Fruit fly (Drosophila melanogaster) whole organism, wandering third instar larva: ENCODE results near the gene gNacalpha.

ENCODE experiments used
- Abd-B ChIP-seq: fragments of >200 bp; optimal IDR thresholded peaks from 2 replicates; lab custom pipeline; 2017; ENCODE audit warnings: missing biosample characterization, missing genetic modification characterization
- CG32264 ChIP-seq: fragments of 200-800 bp; sonication (Bioruptor generic); optimal IDR thresholded peaks from 2 replicates; lab custom pipeline; 2016; ENCODE audit warnings: missing biosample characterization, missing genetic modification characterization
- CG9705 ChIP-seq: fragments of 200-800 bp; sonication (Bioruptor generic); optimal IDR thresholded peaks from 2 replicates; lab custom pipeline; 2018; ENCODE audit warnings: missing biosample characterization, mild to moderate bottlenecking, missing genetic modification characterization
- CrebA ChIP-seq: fragments of 200-800 bp; sonication (Bioruptor generic); optimal IDR thresholded peaks from 2 replicates; lab custom pipeline; 2016; ENCODE audit warnings: missing biosample characterization, mild to moderate bottlenecking, missing genetic modification characterization, borderline replicate concordance
- Dfd ChIP-seq: fragments of >200 bp; optimal IDR thresholded peaks from 2 replicates; lab custom pipeline; 2017; ENCODE audit warnings: missing biosample characterization, missing genetic modification characterization
- Dif ChIP-seq: fragments of 200-275, 200-300 bp; sonication (Bioruptor generic); optimal IDR thresholded peaks from 2 replicates; lab custom pipeline; 2018; ENCODE audit warnings: missing biosample characterization, missing genetic modification characterization; ENCODE audit not compliant: partially characterized antibody
- GATAd ChIP-seq: sonication (Bioruptor generic); optimal IDR thresholded peaks from 2 replicates; lab custom pipeline; 2016; ENCODE audit warnings: missing biosample characterization, missing genetic modification characterization
- HLH106 ChIP-seq: fragments of 200-800 bp; optimal IDR thresholded peaks from 3 replicates; lab custom pipeline; 2019; ENCODE audit warnings: missing biosample characterization, mild to moderate bottlenecking, missing genetic modification characterization, moderate library complexity
- Hnf4 ChIP-seq: fragments of 200-800 bp; sonication (Bioruptor generic); optimal IDR thresholded peaks from 2 replicates; lab custom pipeline; 2016; ENCODE audit warnings: missing biosample characterization, mild to moderate bottlenecking, missing genetic modification characterization
- Hr78 ChIP-seq: fragments of >200 bp; optimal IDR thresholded peaks from 2 replicates; lab custom pipeline; 2017; ENCODE audit warnings: missing biosample characterization, missing genetic modification characterization
- Hr83 ChIP-seq: fragments of 200-300 bp; sonication (Bioruptor generic); optimal IDR thresholded peaks from 2 replicates; lab custom pipeline; 2016; ENCODE audit warnings: missing biosample characterization, mild to moderate bottlenecking, missing genetic modification characterization, moderate library complexity; ENCODE audit not compliant: poor library complexity, severe bottlenecking
- Jra ChIP-seq: sonication (Bioruptor generic); optimal IDR thresholded peaks from 2 replicates; lab custom pipeline; 2016; ENCODE audit warnings: missing biosample characterization, missing genetic modification characterization
- Mio ChIP-seq: sonication (Bioruptor generic); optimal IDR thresholded peaks from 2 replicates; lab custom pipeline; 2016; ENCODE audit warnings: missing biosample characterization, missing genetic modification characterization
- Myc ChIP-seq: fragments of >200 bp; optimal IDR thresholded peaks from 2 replicates; lab custom pipeline; 2017
- N ChIP-seq: fragments of >200 bp; optimal IDR thresholded peaks from 2 replicates; lab custom pipeline; 2018; ENCODE audit warnings: missing biosample characterization, missing external identifiers, missing genetic modification characterization
- OdsH ChIP-seq: fragments of 200-800 bp; sonication (Bioruptor generic); optimal IDR thresholded peaks from 2 replicates; lab custom pipeline; 2016; ENCODE audit warnings: missing biosample characterization, mild to moderate bottlenecking, missing genetic modification characterization
- Rel ChIP-seq, 2 experiments: fragments of 200-800 bp; sonication (Bioruptor generic) in 1 of 2; optimal IDR thresholded peaks; 2 replicates in 1 of 2; 3 replicates in 1 of 2; lab custom pipeline; 2016 to 2019; ENCODE audit warnings: mild to moderate bottlenecking in 2 of 2, missing biosample characterization in 2 of 2, missing genetic modification characterization in 2 of 2, moderate library complexity in 1 of 2
- Sp1 ChIP-seq: fragments of 200-800 bp; sonication (Bioruptor generic); optimal IDR thresholded peaks from 3 replicates; lab custom pipeline; 2019; ENCODE audit warnings: missing biosample characterization, mild to moderate bottlenecking, missing genetic modification characterization, moderate library complexity
- Vsx2 ChIP-seq: fragments of 200-300, 225-300 bp; sonication (Bioruptor generic); optimal IDR thresholded peaks from 2 replicates; lab custom pipeline; 2018; ENCODE audit warnings: missing biosample characterization, missing genetic modification characterization; ENCODE audit not compliant: partially characterized antibody
- br ChIP-seq: fragments of 200-800 bp; sonication (Bioruptor generic); optimal IDR thresholded peaks from 2 replicates; lab custom pipeline; 2016; ENCODE audit warnings: missing biosample characterization, missing genetic modification characterization
- brk ChIP-seq: fragments of 200-800 bp; sonication (Bioruptor generic); optimal IDR thresholded peaks from 2 replicates; lab custom pipeline; 2016; ENCODE audit warnings: missing biosample characterization, mild to moderate bottlenecking, missing genetic modification characterization
- dl ChIP-seq, 2 experiments: fragments of 175-275, 200-275 bp in 1 of 2; fragments of 200-275 bp in 1 of 2; sonication (Bioruptor generic); optimal IDR thresholded peaks; lab custom pipeline; 2018; ENCODE audit warnings: mild to moderate bottlenecking in 2 of 2, missing biosample characterization in 2 of 2, missing genetic modification characterization in 2 of 2, moderate library complexity in 2 of 2; ENCODE audit not compliant: partially characterized antibody in 2 of 2, insufficient read depth in 1 of 2
- dmrt93B ChIP-seq: fragments of 200-800 bp; sonication (Bioruptor generic); optimal IDR thresholded peaks from 2 replicates; lab custom pipeline; 2018; ENCODE audit warnings: missing biosample characterization, mild to moderate bottlenecking, missing genetic modification characterization
- dsf ChIP-seq: sonication (Bioruptor generic); optimal IDR thresholded peaks from 2 replicates; lab custom pipeline; 2016; ENCODE audit warnings: missing biosample characterization, missing genetic modification characterization, borderline replicate concordance
- ey ChIP-seq: fragments of 200-800 bp; sonication (Bioruptor generic); optimal IDR thresholded peaks from 2 replicates; lab custom pipeline; 2016; ENCODE audit warnings: missing biosample characterization, missing genetic modification characterization
- foxo ChIP-seq, 2 experiments: fragments of 200-800 bp; sonication (Bioruptor generic); optimal IDR thresholded peaks; 2 replicates in 1 of 2; 3 replicates in 1 of 2; lab custom pipeline; 2016 to 2017; ENCODE audit warnings: missing biosample characterization in 2 of 2, missing genetic modification characterization in 2 of 2
- fru ChIP-seq: fragments of 200-800 bp; sonication (Bioruptor generic); optimal IDR thresholded peaks from 3 replicates; lab custom pipeline; 2016; ENCODE audit warnings: missing biosample characterization, mild to moderate bottlenecking, missing genetic modification characterization
- h ChIP-seq: fragments of 200-800 bp; sonication (Bioruptor generic); optimal IDR thresholded peaks from 3 replicates; lab custom pipeline; 2016; ENCODE audit warnings: missing biosample characterization, mild to moderate bottlenecking, missing genetic modification characterization
- jim ChIP-seq: fragments of 175-275, 200-325 bp; sonication (Bioruptor generic); optimal IDR thresholded peaks from 2 replicates; lab custom pipeline; 2016; ENCODE audit warnings: missing biosample characterization, mild to moderate bottlenecking, missing genetic modification characterization
- lola ChIP-seq: fragments of >200 bp; optimal IDR thresholded peaks from 2 replicates; lab custom pipeline; 2017; ENCODE audit warnings: missing biosample characterization, missing genetic modification characterization
- pan ChIP-seq: fragments of >200 bp; optimal IDR thresholded peaks from 2 replicates; lab custom pipeline; 2017
- psq ChIP-seq: fragments of 200-800 bp; sonication (Bioruptor generic); optimal IDR thresholded peaks from 3 replicates; lab custom pipeline; 2017; ENCODE audit warnings: missing biosample characterization, mild to moderate bottlenecking, missing genetic modification characterization, moderate library complexity
- rgr ChIP-seq: fragments of 200-800 bp; sonication (Bioruptor generic); optimal IDR thresholded peaks from 3 replicates; lab custom pipeline; 2016; ENCODE audit warnings: missing biosample characterization, mild to moderate bottlenecking, missing genetic modification characterization
- sage ChIP-seq: fragments of 200-800 bp; sonication (Bioruptor generic); optimal IDR thresholded peaks from 2 replicates; lab custom pipeline; 2016; ENCODE audit warnings: missing biosample characterization, mild to moderate bottlenecking, missing genetic modification characterization
- sv ChIP-seq: fragments of 200-800 bp; sonication (Bioruptor generic); optimal IDR thresholded peaks from 3 replicates; lab custom pipeline; 2016; ENCODE audit warnings: missing biosample characterization, missing genetic modification characterization
- tai ChIP-seq: sonication (Bioruptor generic); optimal IDR thresholded peaks from 2 replicates; lab custom pipeline; 2016; ENCODE audit warnings: missing biosample characterization, missing genetic modification characterization
- usp ChIP-seq: fragments of >200 bp; optimal IDR thresholded peaks from 2 replicates; lab custom pipeline; 2017; ENCODE audit warnings: missing biosample characterization, missing genetic modification characterization
- woc ChIP-seq: sonication (Bioruptor generic); optimal IDR thresholded peaks from 2 replicates; lab custom pipeline; 2016; ENCODE audit warnings: missing biosample characterization, mild to moderate bottlenecking, missing genetic modification characterization

The gNacalpha gene

DNA sequence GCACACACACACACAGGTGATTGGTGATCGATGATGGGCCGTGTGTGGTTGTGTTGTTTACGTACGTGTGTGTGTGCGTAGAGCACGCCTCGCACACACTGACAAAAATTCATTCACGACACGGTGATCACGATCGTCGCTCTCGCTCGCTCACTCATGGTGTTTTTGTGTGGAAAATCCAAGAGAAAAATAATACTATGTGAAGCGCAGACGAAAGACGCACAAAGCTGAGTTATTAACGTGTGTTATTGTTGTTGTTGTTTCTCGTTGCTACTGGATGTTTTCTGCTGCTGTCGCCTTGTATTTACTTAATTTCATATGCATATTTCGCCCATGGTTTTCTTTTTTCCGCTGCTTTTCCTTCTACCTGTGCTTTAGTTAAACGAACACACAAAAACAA is 40.0 kb downstream of the gNacalpha start:
- TF ChIP-seq Myc = no peak
- no peak for TF ChIP-seq Dfd (GFP tag; lab: Kevin White, UChicago)
- no peak for TF ChIP-seq sv (GFP tag; lab: Kevin White, UChicago)
- no peak for TF ChIP-seq Hnf4 (GFP tag; lab: Kevin White, UChicago)
- no peak for TF ChIP-seq Sp1 (GFP tag; lab: Kevin White, UChicago)
- no peak for TF ChIP-seq HLH106 (tag; lab: Kevin White, UChicago)
- no peak for TF ChIP-seq fru (GFP tag; lab: Kevin White, UChicago)
- TF ChIP-seq tai (GFP tag; lab: Kevin White, UChicago) = no peak
- peak; percentile 22 for TF ChIP-seq h (GFP tag; lab: Kevin White, UChicago)
- TF ChIP-seq psq (GFP tag; lab: Kevin White, UChicago) = no peak
- TF ChIP-seq Abd-B (GFP tag; lab: Kevin White, UChicago) = peak; percentile 17
- TF ChIP-seq pan (lab: Kevin White, UChicago) = no peak
- TF ChIP-seq Dif = no peak
- TF ChIP-seq usp (GFP tag; lab: Kevin White, UChicago) = no peak
- TF ChIP-seq CG32264 (GFP tag; lab: Kevin White, UChicago) = no peak
- no peak for TF ChIP-seq Hr78 (GFP tag; lab: Kevin White, UChicago)
- TF ChIP-seq GATAd = no peak
- TF ChIP-seq dmrt93B (GFP tag; lab: Kevin White, UChicago) = no peak
- TF ChIP-seq N = peak; percentile 67
- no peak for TF ChIP-seq dl (GFP tag; optimal IDR thresholded peaks at IDR 0.05; lab: Kevin White, UChicago; ENCODE audit: insufficient read depth in 1 of 2, partially characterized antibody in 2 of 2)
- TF ChIP-seq Hr83 (GFP tag; lab: Kevin White, UChicago) = no peak
- TF ChIP-seq CG9705 (GFP tag; lab: Kevin White, UChicago) = no peak
- no peak for TF ChIP-seq jim
- no peak for TF ChIP-seq Vsx2 (GFP tag; lab: Kevin White, UChicago)
- TF ChIP-seq rgr (GFP tag; lab: Kevin White, UChicago) = peak; percentile 16
- no peak for TF ChIP-seq dsf
- TF ChIP-seq, all 38 proteins: peak for 4

DNA sequence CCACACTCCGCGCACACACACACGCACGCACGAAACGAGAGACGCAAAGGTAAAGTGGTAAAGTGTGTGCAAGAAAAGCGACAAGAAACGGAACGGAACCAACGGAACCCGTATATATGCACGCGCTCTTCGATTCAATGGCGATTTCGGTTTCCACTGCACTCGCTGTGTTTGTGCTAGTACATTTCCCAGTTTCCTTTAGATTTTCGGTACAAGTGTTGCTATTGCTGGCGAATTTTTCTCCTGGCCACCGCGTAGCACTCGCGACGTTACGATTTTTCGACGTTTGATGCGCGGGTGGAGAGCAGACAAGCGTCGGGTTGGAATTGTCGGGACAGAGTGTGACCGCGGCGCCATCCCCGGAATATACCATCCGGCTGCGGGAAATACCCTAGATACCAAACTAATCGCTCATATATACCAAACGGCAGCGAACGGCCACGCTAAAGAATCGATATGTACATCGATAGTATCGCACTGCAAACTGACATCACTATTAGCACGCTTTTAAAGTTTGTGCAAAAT is 40.5 kb downstream of the gNacalpha start, which contains the start of the genes S and ast:
TSS of gene S (minus strand) at position 347 of the 525 bp plus-strand sequence.
TSS of gene ast (plus strand) at position 480 of the 525 bp plus-strand sequence.
- TF ChIP-seq Abd-B (GFP tag; lab: Kevin White, UChicago) (no peak), sage (no peak), usp (GFP tag; lab: Kevin White, UChicago) (no peak), OdsH (GFP tag; lab: Kevin White, UChicago) (peak; percentile 18), HLH106 (tag; lab: Kevin White, UChicago) (peak; percentile 19), Sp1 (GFP tag; lab: Kevin White, UChicago) (peak; percentile 61), Jra (GFP tag; lab: Kevin White, UChicago) (no peak), br (GFP tag; lab: Kevin White, UChicago) (no peak), Mio (no peak), Dif (peak; percentile 28), dl (GFP tag; optimal IDR thresholded peaks at IDR 0.05; lab: Kevin White, UChicago; ENCODE audit: insufficient read depth in 1 of 2, partially characterized antibody in 2 of 2) (no peak), N (no peak), sv (GFP tag; lab: Kevin White, UChicago) (no peak), Hnf4 (GFP tag; lab: Kevin White, UChicago) (no peak), Rel (GFP tag; optimal IDR thresholded peaks at IDR 0.05; lab: Kevin White, UChicago) (no peak), Rel (tag; optimal IDR thresholded peaks at IDR 0.05; lab: Kevin White, UChicago) (peak; percentile 89), foxo (GFP tag; optimal IDR thresholded peaks at IDR 0.05; lab: Kevin White, UChicago) (peak in 1 of 2 experiments; percentile 28), CrebA (GFP tag; lab: Kevin White, UChicago) (no peak), rgr (GFP tag; lab: Kevin White, UChicago) (peak; percentile 43), woc (GFP tag; lab: Kevin White, UChicago) (no peak), Myc (no peak), brk (no peak), psq (GFP tag; lab: Kevin White, UChicago) (peak; percentile 79), Vsx2 (GFP tag; lab: Kevin White, UChicago) (no peak), GATAd (no peak), fru (GFP tag; lab: Kevin White, UChicago) (peak; percentile 6), pan (lab: Kevin White, UChicago) (no peak), dmrt93B (GFP tag; lab: Kevin White, UChicago) (no peak), Dfd (GFP tag; lab: Kevin White, UChicago) (no peak), h (GFP tag; lab: Kevin White, UChicago) (no peak), lola (no peak), tai (GFP tag; lab: Kevin White, UChicago) (no peak), jim (no peak), CG32264 (GFP tag; lab: Kevin White, UChicago) (no peak), dsf (no peak), Hr83 (GFP tag; lab: Kevin White, UChicago) (peak; percentile 68), ey (GFP tag; lab: Kevin White, UChicago) (no peak), CG9705 (GFP tag; lab: Kevin White, UChicago) (no peak), Hr78 (GFP tag; lab: Kevin White, UChicago) (no peak)
